Worm (Caenorhabditis elegans): ENCODE measurements around the gene T23G4.127.

- TF ChIP-seq ceh-82 (tag; optimal IDR thresholded peaks at IDR 0.05) (no peak), fkh-10 (GFP tag; optimal IDR thresholded peaks at IDR 0.05) (no peak), nhr-76 (tag; optimal IDR thresholded peaks at IDR 0.05) (no peak), egl-27 (tag; optimal IDR thresholded peaks at IDR 0.05) (no peak)
Measured at ce11 chrIV:13665073-13665472, 33.4 kb downstream of the T23G4.127 start.
